Fruit fly (Drosophila melanogaster) Kc167 (cell line): Measurements from ENCODE around the gene Ppm1.

ENCODE experiments used
- h ChIP-seq: fragments of >200 bp; optimal IDR thresholded peaks from 3 replicates; lab custom pipeline; 2018; ENCODE audit warnings: missing external identifiers
- insv ChIP-seq: fragments of >200 bp; optimal IDR thresholded peaks from 3 replicates; lab custom pipeline; 2018; ENCODE audit warnings: missing external identifiers
- psq ChIP-seq: fragments of >200 bp; optimal IDR thresholded peaks from 2 replicates; lab custom pipeline; 2017; ENCODE audit warnings: missing external identifiers

dm6 chr3L:630666-631065 is 49.5 kb downstream of the Ppm1 start:
- TF ChIP-seq h (lab: Kevin White, UChicago) (no peak), insv (lab: Kevin White, UChicago) (no peak), psq (lab: Kevin White, UChicago) (no peak)
